Fruit fly (Drosophila melanogaster) whole organism, embryonic: Measurements from ENCODE around the gene slpr.

Experiments used
- ATbp ChIP-seq: fragments of 200-800 bp; sonication (Bioruptor generic); optimal IDR thresholded peaks from 2 replicates; lab custom pipeline; 2017; ENCODE audit warnings: missing biosample characterization, mild to moderate bottlenecking, missing genetic modification characterization, missing genetic modification reagents
- Aef1 ChIP-seq: fragments of 200-800 bp; sonication (Bioruptor generic); IDR thresholded peaks from 3 replicates; pipeline ENCODE4 v1.3.6; 2022; ENCODE audit warnings: missing biosample characterization, missing genetic modification characterization
- BEAF-32 ChIP-seq: fragments of 200-800 bp; sonication (Bioruptor generic); optimal IDR thresholded peaks from 3 replicates; lab custom pipeline; 2017; ENCODE audit warnings: missing biosample characterization, missing genetic modification characterization, mild to moderate bottlenecking, moderate library complexity, missing genetic modification reagents
- CG11085 ChIP-seq: fragments of 200-800 bp; sonication (Bioruptor generic); IDR thresholded peaks from 2 replicates; pipeline ENCODE4 v1.3.6; 2022; ENCODE audit warnings: missing biosample characterization, missing genetic modification characterization
- CG12155 ChIP-seq: fragments of 200-800 bp; sonication (Bioruptor generic); optimal IDR thresholded peaks from 3 replicates; lab custom pipeline; 2016; ENCODE audit warnings: missing biosample characterization, missing genetic modification characterization
- CG15011 ChIP-seq: fragments of 200-800 bp; sonication (Bioruptor generic); optimal IDR thresholded peaks from 3 replicates; lab custom pipeline; 2018; ENCODE audit warnings: missing biosample characterization, mild to moderate bottlenecking, missing genetic modification characterization
- CG16813 ChIP-seq: fragments of 200-800 bp; sonication (Bioruptor generic); IDR thresholded peaks from 3 replicates; pipeline ENCODE4 v1.3.6; 2022; ENCODE audit warnings: missing biosample characterization, missing genetic modification characterization; ENCODE audit not compliant: partially characterized antibody
- CG16863 ChIP-seq: fragments of 200-800 bp; sonication (Bioruptor generic); optimal IDR thresholded peaks from 3 replicates; lab custom pipeline; 2016; ENCODE audit warnings: missing biosample characterization, missing genetic modification characterization
- CG2120 ChIP-seq: fragments of 200-800 bp; sonication (Bioruptor generic); optimal IDR thresholded peaks from 3 replicates; lab custom pipeline; 2016; ENCODE audit warnings: missing biosample characterization, missing genetic modification characterization
- CG2199 ChIP-seq: fragments of 200-800 bp; sonication (Bioruptor generic); IDR thresholded peaks from 3 replicates; pipeline ENCODE4 v1.3.6; 2022; ENCODE audit warnings: missing biosample characterization, missing genetic modification characterization
- CG33213 ChIP-seq: fragments of 200-800 bp; sonication (Bioruptor generic); optimal IDR thresholded peaks from 3 replicates; lab custom pipeline; 2016; ENCODE audit warnings: missing biosample characterization, missing genetic modification characterization
- CG4854 ChIP-seq: fragments of 200-800 bp; sonication (Bioruptor generic); optimal IDR thresholded peaks from 2 replicates; lab custom pipeline; 2016; ENCODE audit warnings: missing biosample characterization, missing genetic modification characterization, inconsistent platforms
- CG5245 ChIP-seq: fragments of 200-800 bp; sonication (Bioruptor generic); optimal IDR thresholded peaks from 3 replicates; lab custom pipeline; 2016; ENCODE audit warnings: missing biosample characterization, missing genetic modification characterization
- CG5953 ChIP-seq: fragments of 200-800 bp; sonication (Bioruptor generic); IDR thresholded peaks from 2 replicates; pipeline ENCODE4 v1.3.6; 2022; ENCODE audit warnings: missing biosample characterization, missing genetic modification characterization
- CG6683 ChIP-seq: fragments of 200-800 bp; sonication (Bioruptor generic); optimal IDR thresholded peaks from 2 replicates; lab custom pipeline; 2017; ENCODE audit warnings: missing biosample characterization, mild to moderate bottlenecking, missing genetic modification characterization, missing genetic modification reagents
- CG7357 ChIP-seq: fragments of 200-800 bp; sonication (Bioruptor generic); IDR thresholded peaks from 3 replicates; pipeline ENCODE4 v1.3.6; 2022; ENCODE audit warnings: missing biosample characterization, missing genetic modification characterization
- CG8089 ChIP-seq: fragments of 200-800 bp; sonication (Bioruptor generic); optimal IDR thresholded peaks from 3 replicates; lab custom pipeline; 2016; ENCODE audit warnings: missing biosample characterization, missing genetic modification characterization
- CG9437 ChIP-seq: fragments of 200-800 bp; sonication (Bioruptor generic); optimal IDR thresholded peaks from 2 replicates; lab custom pipeline; 2018; ENCODE audit warnings: missing biosample characterization, mild to moderate bottlenecking, missing genetic modification characterization
- D19A ChIP-seq: fragments of 200-800 bp; optimal IDR thresholded peaks from 3 replicates; lab custom pipeline; 2019; ENCODE audit warnings: missing biosample characterization, mild to moderate bottlenecking, missing genetic modification characterization, moderate library complexity
- E2f1 ChIP-seq: fragments of 200-800 bp; sonication (Bioruptor generic); IDR thresholded peaks from 2 replicates; pipeline ENCODE4 v1.3.6; 2022; ENCODE audit warnings: missing biosample characterization, missing genetic modification characterization
- Ets97D ChIP-seq: fragments of 200-800 bp; sonication (Bioruptor generic); optimal IDR thresholded peaks from 3 replicates; lab custom pipeline; 2016; ENCODE audit warnings: missing biosample characterization, missing genetic modification characterization
- HLH4C ChIP-seq: fragments of 200-800 bp; sonication (Bioruptor generic); IDR thresholded peaks from 3 replicates; pipeline ENCODE4 v1.3.6; 2022; ENCODE audit warnings: missing biosample characterization, missing genetic modification characterization; ENCODE audit not compliant: partially characterized antibody
- Hmr ChIP-seq: fragments of 200-800 bp; sonication (Bioruptor generic); optimal IDR thresholded peaks from 3 replicates; lab custom pipeline; 2017; ENCODE audit warnings: mild to moderate bottlenecking, missing biosample characterization, missing genetic modification reagents, missing genetic modification characterization
- Hmx ChIP-seq: fragments of 200-800 bp; sonication (Bioruptor generic); optimal IDR thresholded peaks from 2 replicates; lab custom pipeline; 2016; ENCODE audit warnings: missing biosample characterization, missing genetic modification characterization
- Hsf ChIP-seq: fragments of 200-800 bp; sonication (Bioruptor generic); optimal IDR thresholded peaks from 3 replicates; lab custom pipeline; 2016; ENCODE audit warnings: missing biosample characterization, missing genetic modification characterization
- Kr ChIP-seq: fragments of 200-800 bp; sonication (Bioruptor generic); optimal IDR thresholded peaks from 2 replicates; lab custom pipeline; 2017; ENCODE audit warnings: missing biosample characterization, mild to moderate bottlenecking, missing genetic modification characterization
- Mes4 ChIP-seq: fragments of 200-800 bp; sonication (Bioruptor generic); optimal IDR thresholded peaks from 2 replicates; lab custom pipeline; 2016; ENCODE audit warnings: missing biosample characterization, missing genetic modification characterization
- Side ChIP-seq: fragments of 200-800 bp; sonication (Bioruptor generic); optimal IDR thresholded peaks from 2 replicates; lab custom pipeline; 2016; ENCODE audit warnings: missing biosample characterization, missing genetic modification characterization
- Sox102F ChIP-seq: fragments of 200-800 bp; sonication (Bioruptor generic); optimal IDR thresholded peaks from 2 replicates; lab custom pipeline; 2018; ENCODE audit warnings: missing biosample characterization, mild to moderate bottlenecking, missing genetic modification characterization, moderate library complexity
- Sry-β ChIP-seq: fragments of 200-800 bp; sonication (Bioruptor generic); optimal IDR thresholded peaks from 2 replicates; lab custom pipeline; 2018; ENCODE audit warnings: missing biosample characterization, mild to moderate bottlenecking, missing genetic modification characterization, moderate library complexity
- Trl ChIP-seq, 3 experiments: fragments of >200 bp in 2 of 3; fragments of 200-800 bp in 1 of 3; sonication (Bioruptor generic) in 1 of 3; optimal IDR thresholded peaks; 2 replicates in 1 of 3; 3 replicates in 2 of 3; lab custom pipeline; 2016 to 2017; ENCODE audit warnings: missing biosample characterization in 1 of 3, missing genetic modification characterization in 1 of 3
- YL-1 ChIP-seq: fragments of 200-800 bp; sonication (Bioruptor generic); optimal IDR thresholded peaks from 3 replicates; lab custom pipeline; 2017; ENCODE audit warnings: missing biosample characterization, mild to moderate bottlenecking, missing genetic modification characterization
- amos ChIP-seq: fragments of 200-800 bp; sonication (Bioruptor generic); IDR thresholded peaks from 2 replicates; pipeline ENCODE4 v1.3.6; 2022; ENCODE audit warnings: missing biosample characterization, missing genetic modification characterization; ENCODE audit not compliant: partially characterized antibody
- ash1 ChIP-seq: fragments of 200-800 bp; sonication (Bioruptor generic); optimal IDR thresholded peaks from 2 replicates; lab custom pipeline; 2018; ENCODE audit warnings: missing biosample characterization, mild to moderate bottlenecking, missing genetic modification characterization
- bab2 ChIP-seq: fragments of 200-800 bp; sonication (Bioruptor generic); optimal IDR thresholded peaks from 2 replicates; lab custom pipeline; 2016; ENCODE audit warnings: missing biosample characterization, missing genetic modification characterization
- btn ChIP-seq: fragments of 200-800 bp; sonication (Bioruptor generic); optimal IDR thresholded peaks from 2 replicates; lab custom pipeline; 2016; ENCODE audit warnings: missing biosample characterization, missing genetic modification characterization
- chif ChIP-seq, 2 experiments: fragments of 200-800 bp; sonication (Bioruptor generic); optimal IDR thresholded peaks; 3 replicates each; lab custom pipeline; 2016; ENCODE audit warnings: missing biosample characterization in 2 of 2, missing genetic modification characterization in 2 of 2
- ci ChIP-seq: fragments of 200-800 bp; sonication (Bioruptor generic); IDR thresholded peaks from 3 replicates; pipeline ENCODE4 v1.3.6; 2022; ENCODE audit warnings: missing biosample characterization, missing genetic modification characterization
- crc ChIP-seq: fragments of 200-800 bp; sonication (Bioruptor generic); optimal IDR thresholded peaks from 2 replicates; lab custom pipeline; 2016; ENCODE audit warnings: missing biosample characterization, missing genetic modification characterization
- danr ChIP-seq: fragments of 200-800 bp; sonication (Bioruptor generic); IDR thresholded peaks from 2 replicates; pipeline ENCODE4 v1.3.6; 2022; ENCODE audit warnings: missing biosample characterization, missing genetic modification characterization
- dati ChIP-seq: fragments of 200-800 bp; sonication (Bioruptor generic); IDR thresholded peaks from 2 replicates; pipeline ENCODE4 v1.3.6; 2022; ENCODE audit warnings: missing biosample characterization, missing genetic modification characterization
- dimm ChIP-seq: fragments of 200-800 bp; sonication (Bioruptor generic); IDR thresholded peaks from 2 replicates; pipeline ENCODE4 v1.3.6; 2022; ENCODE audit warnings: missing biosample characterization, missing genetic modification characterization
- hbn ChIP-seq: fragments of 200-800 bp; sonication (Bioruptor generic); IDR thresholded peaks from 2 replicates; pipeline ENCODE4 v1.3.6; 2022; ENCODE audit warnings: missing biosample characterization, missing genetic modification characterization; ENCODE audit not compliant: partially characterized antibody
- insv ChIP-seq, 2 experiments: fragments of 200-800 bp; sonication (Bioruptor generic); optimal IDR thresholded peaks; 3 replicates each; lab custom pipeline; 2016 to 2018; ENCODE audit warnings: missing biosample characterization in 2 of 2, missing genetic modification characterization in 2 of 2
- lov ChIP-seq, 2 experiments: fragments of 200-800 bp in 1 of 2; fragments of >200 bp in 1 of 2; sonication (Bioruptor generic) in 1 of 2; IDR thresholded peaks in 1 of 2; optimal IDR thresholded peaks in 1 of 2; 2 replicates in 1 of 2; 3 replicates in 1 of 2; pipeline versions ENCODE4 v1.3.6 to Lab custom; 2017 to 2022; ENCODE audit warnings: missing biosample characterization in 1 of 2, missing genetic modification characterization in 1 of 2
- mam ChIP-seq: fragments of 200-800 bp; sonication (Bioruptor generic); optimal IDR thresholded peaks from 3 replicates; lab custom pipeline; 2016; ENCODE audit warnings: missing biosample characterization, missing genetic modification characterization
- run ChIP-seq: fragments of 200-800 bp; sonication (Bioruptor generic); optimal IDR thresholded peaks from 3 replicates; lab custom pipeline; 2018; ENCODE audit warnings: missing biosample characterization, mild to moderate bottlenecking, missing genetic modification characterization
- sens ChIP-seq: fragments of 200-800 bp; sonication (Bioruptor generic); peaks from one replicate; lab custom pipeline; 2016; ENCODE audit warnings: missing biosample characterization, missing genetic modification characterization
- sim ChIP-seq: fragments of 200-800 bp; sonication (Bioruptor generic); IDR thresholded peaks from 2 replicates; pipeline ENCODE4 v1.3.6; 2022; ENCODE audit warnings: missing biosample characterization, missing genetic modification characterization
- sisA ChIP-seq: fragments of 200-800 bp; sonication (Bioruptor generic); IDR thresholded peaks from 2 replicates; pipeline ENCODE4 v1.3.6; 2022; ENCODE audit warnings: missing biosample characterization, missing genetic modification characterization
- unpg ChIP-seq: fragments of 200-800 bp; sonication (Bioruptor generic); optimal IDR thresholded peaks from 3 replicates; lab custom pipeline; 2018; ENCODE audit warnings: missing biosample characterization, mild to moderate bottlenecking, missing genetic modification characterization, moderate library complexity

The slpr gene

dm6 chrX:8126149-8126548 lies 50.8 kb downstream of the slpr start (continued):
- no peak for TF ChIP-seq hbn (GFP tag; lab: Robert Waterston, UW)
- peak; percentile 2 for TF ChIP-seq CG9437 (GFP tag; lab: Kevin White, UChicago)
- TF ChIP-seq lov (optimal IDR thresholded peaks at IDR 0.05; lab: Kevin White, UChicago): no peak
- 0 out of 3 replicates have a peak, but pooled peaks have one; percentile 57 for TF ChIP-seq lov (GFP tag; IDR thresholded peaks at IDR 0.05; lab: Robert Waterston, UW)
- TF ChIP-seq CG16813: no peak
- TF ChIP-seq BEAF-32 (GFP tag; lab: Kevin White, UChicago): no peak
- no peak for TF ChIP-seq CG4854 (GFP tag; lab: Kevin White, UChicago)
- peak; percentile 16 for TF ChIP-seq CG12155 (GFP tag; lab: Kevin White, UChicago)
- peak; percentile 83 for TF ChIP-seq ATbp (GFP tag; lab: Kevin White, UChicago)
- peak; percentile 73 for TF ChIP-seq unpg (GFP tag; lab: Kevin White, UChicago)
- peak; percentile 11 for TF ChIP-seq crc (GFP tag; lab: Kevin White, UChicago)
- peak; percentile 93 for TF ChIP-seq sens (GFP tag; lab: Kevin White, UChicago)
- peak; percentile 55 for TF ChIP-seq CG16863
- no peak for TF ChIP-seq CG7357 (GFP tag; lab: Robert Waterston, UW)
- no peak for TF ChIP-seq Side (GFP tag; lab: Kevin White, UChicago)
- 0 out of 3 replicates have a peak, but pooled peaks have one; percentile 27 for TF ChIP-seq Aef1 (GFP tag; lab: Robert Waterston, UW)
- TF ChIP-seq sisA (GFP tag; lab: Robert Waterston, UW): peak; percentile 67
- TF ChIP-seq HLH4C (GFP tag; lab: Robert Waterston, UW): no peak
- TF ChIP-seq CG5245: peak; percentile 36
- no peak for TF ChIP-seq Trl (optimal IDR thresholded peaks at IDR 0.05; lab: Kevin White, UChicago)
- peak; percentile 21 for TF ChIP-seq Trl (GFP tag; optimal IDR thresholded peaks at IDR 0.05; lab: Kevin White, UChicago)
- no peak for TF ChIP-seq danr (GFP tag; lab: Robert Waterston, UW)
- TF ChIP-seq CG33213: no peak
- TF ChIP-seq chif (GFP tag; optimal IDR thresholded peaks at IDR 0.05; lab: Kevin White, UChicago): peak; percentile 23 to 71
- peak; percentile 43 for TF ChIP-seq E2f1 (GFP tag; lab: Robert Waterston, UW)
- no peak for TF ChIP-seq CG5953 (GFP tag; lab: Robert Waterston, UW)
- TF ChIP-seq YL-1 (GFP tag; lab: Kevin White, UChicago): no peak
- TF ChIP-seq dati (GFP tag; lab: Robert Waterston, UW): no peak
- TF ChIP-seq CG2199 (GFP tag; lab: Robert Waterston, UW): no peak
- TF ChIP-seq CG15011: no peak
- TF ChIP-seq dimm (GFP tag; lab: Robert Waterston, UW): peak; percentile 41; the same call in 1 of the 2 replicates
- peak; percentile 22 for TF ChIP-seq bab2 (GFP tag; lab: Kevin White, UChicago)
- no peak for TF ChIP-seq Hmx
- no peak for TF ChIP-seq Hmr (GFP tag; lab: Kevin White, UChicago)
- TF ChIP-seq Hsf (GFP tag; lab: Kevin White, UChicago): peak; percentile 56
- TF ChIP-seq Sry-β (GFP tag; lab: Kevin White, UChicago): no peak
- TF ChIP-seq CG2120 (GFP tag; lab: Kevin White, UChicago): no peak
- peak; percentile 88 for TF ChIP-seq Sox102F (GFP tag; lab: Kevin White, UChicago)
- TF ChIP-seq CG11085 (GFP tag; lab: Robert Waterston, UW): no peak
- TF ChIP-seq run: no peak
- TF ChIP-seq CG6683 (GFP tag; lab: Kevin White, UChicago): no peak
- TF ChIP-seq D19A: peak; percentile 66
- peak; percentile 34; the same call in 1 of the 2 replicates for TF ChIP-seq sim (GFP tag; lab: Robert Waterston, UW)
- no peak for TF ChIP-seq amos (GFP tag; lab: Robert Waterston, UW)
- no peak for TF ChIP-seq Kr (GFP tag; lab: Kevin White, UChicago)
- TF ChIP-seq btn (GFP tag; lab: Kevin White, UChicago): peak; percentile 27
- no peak for TF ChIP-seq mam (GFP tag; lab: Kevin White, UChicago)
- TF ChIP-seq ash1 (GFP tag; lab: Kevin White, UChicago): no peak
- peak; percentile 89 for TF ChIP-seq ci (GFP tag; lab: Robert Waterston, UW)
- TF ChIP-seq CG8089 (GFP tag; lab: Kevin White, UChicago): peak; percentile 23
- peak; percentile 59 for TF ChIP-seq Mes4 (GFP tag; lab: Kevin White, UChicago)
- TF ChIP-seq insv (GFP tag; optimal IDR thresholded peaks at IDR 0.05; lab: Kevin White, UChicago): no peak
- no peak for TF ChIP-seq Ets97D
